Fruit fly (Drosophila melanogaster): Measurements from ENCODE around the gene CG34025.

DNA sequence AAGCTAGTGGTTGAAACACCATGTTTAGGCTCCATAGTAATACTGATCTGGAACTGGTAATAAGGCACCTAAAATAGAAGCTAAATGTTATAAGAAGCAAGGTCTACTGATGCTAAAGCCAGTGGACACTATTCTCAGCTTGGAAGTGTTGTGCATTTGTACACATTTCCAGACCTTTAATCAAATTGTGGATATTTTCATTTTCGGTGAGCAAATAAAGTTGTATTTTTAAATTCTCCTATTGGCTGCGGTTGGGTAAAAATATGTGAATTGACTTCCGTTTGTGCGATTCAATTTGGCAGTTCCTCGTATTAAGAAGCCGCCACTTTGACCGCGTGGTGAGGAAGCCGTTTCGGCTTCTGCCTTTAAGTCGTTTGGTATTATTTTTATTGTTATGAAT is 44.3 kb downstream of the CG34025 start, which contains the start of gene CG9970:
- TF ChIP-seq brk (GFP tag; optimal IDR thresholded peaks at IDR 0.05) = no peak
- no peak for TF ChIP-seq psq (GFP tag; optimal IDR thresholded peaks at IDR 0.05)
- TF ChIP-seq h (GFP tag; optimal IDR thresholded peaks at IDR 0.05) = no peak
- TF ChIP-seq Dfd (GFP tag; optimal IDR thresholded peaks at IDR 0.05) = no peak
- no peak for TF ChIP-seq sv (GFP tag; optimal IDR thresholded peaks at IDR 0.05)
- no peak for TF ChIP-seq OdsH (GFP tag; optimal IDR thresholded peaks at IDR 0.05)
- TF ChIP-seq pan (optimal IDR thresholded peaks at IDR 0.05) = no peak
- no peak for TF ChIP-seq N (GFP tag; optimal IDR thresholded peaks at IDR 0.05)
- TF ChIP-seq Hr78 (GFP tag; optimal IDR thresholded peaks at IDR 0.05) = no peak
- TF ChIP-seq jim (GFP tag; optimal IDR thresholded peaks at IDR 0.05) = no peak
